Worm (Caenorhabditis elegans): ENCODE results near the gene C54F6.3.

C54F6.3 gene

ce11 chrV:7532947-7533346 is at the start of gene C54F6.3:
TSS of gene C54F6.3 (plus strand) at chrV:7533247.
- no peak for TF ChIP-seq zfh-2 (GFP tag; conservative IDR thresholded peaks at IDR 0.05)
- no peak for TF ChIP-seq attf-5 (GFP tag; optimal IDR thresholded peaks at IDR 0.05)
- TF ChIP-seq snpc-4 (GFP tag; optimal IDR thresholded peaks at IDR 0.05), result no peak
- no peak for TF ChIP-seq snpc-4 (tag; optimal IDR thresholded peaks at IDR 0.05)

ce11 chrV:7485000-7485399 is 48.0 kb upstream of the C54F6.3 start, which contains the start of gene srbc-8:
TSS of gene srbc-8 (minus strand) at chrV:7485100.
- TF ChIP-seq snpc-3.4 (tag; optimal IDR thresholded peaks at IDR 0.05), result no peak
- no peak for TF ChIP-seq bed-1 (GFP tag; IDR thresholded peaks at IDR 0.05)
- TF ChIP-seq ztf-25 (GFP tag; IDR thresholded peaks at IDR 0.05), result no peak
- TF ChIP-seq Y56A3A.18 (GFP tag; IDR thresholded peaks at IDR 0.05), result no peak
- no peak for TF ChIP-seq unc-62 (GFP tag; optimal IDR thresholded peaks at IDR 0.05)
- TF ChIP-seq somi-1 (GFP tag; optimal IDR thresholded peaks at IDR 0.05), result no peak
- no peak for TF ChIP-seq snpc-4 (GFP tag; optimal IDR thresholded peaks at IDR 0.05)
- no peak for TF ChIP-seq snpc-4 (tag; optimal IDR thresholded peaks at IDR 0.05)
- no peak for TF ChIP-seq snpc-1.3 (tag; optimal IDR thresholded peaks at IDR 0.05; ENCODE audit: insufficient read depth)
- TF ChIP-seq mel-28 (tag; optimal IDR thresholded peaks at IDR 0.05; ENCODE audit: borderline replicate concordance), result no peak
- TF ChIP-seq B0019.2 (GFP tag; conservative IDR thresholded peaks at IDR 0.05), result no peak

ce11 chrV:7487518-7487917 is 45.5 kb upstream of the C54F6.3 start, which contains the start of gene srbc-7:
TSS of gene srbc-7 (minus strand) at chrV:7487618.
- TF ChIP-seq ztf-22 (GFP tag; optimal IDR thresholded peaks at IDR 0.05), result no peak
- no peak for TF ChIP-seq ets-4 (GFP tag; optimal IDR thresholded peaks at IDR 0.05)
- TF ChIP-seq madf-8 (GFP tag; conservative IDR thresholded peaks at IDR 0.05), result no peak
- TF ChIP-seq F52B5.7 (tag; optimal IDR thresholded peaks at IDR 0.05), result no peak
- no peak for TF ChIP-seq Y95B8A.8 (GFP tag; IDR thresholded peaks at IDR 0.05)
- TF ChIP-seq F57A8.1 (GFP tag; optimal IDR thresholded peaks at IDR 0.05), result no peak
- TF ChIP-seq F49E8.2 (tag; optimal IDR thresholded peaks at IDR 0.05; ENCODE audit: insufficient read depth), result no peak
- TF ChIP-seq lir-1 (GFP tag; conservative IDR thresholded peaks at IDR 0.05), result no peak
- no peak for TF ChIP-seq F10E7.11 (tag; optimal IDR thresholded peaks at IDR 0.05)
- TF ChIP-seq bed-1 (GFP tag; IDR thresholded peaks at IDR 0.05), result no peak
- no peak for TF ChIP-seq hsf-1 (GFP tag; IDR thresholded peaks at IDR 0.05)
- TF ChIP-seq nfya-1 (tag; optimal IDR thresholded peaks at IDR 0.05; ENCODE audit: borderline replicate concordance, insufficient read depth), result no peak
- TF ChIP-seq lin-26 (GFP tag; IDR thresholded peaks at IDR 0.05), result no peak
- TF ChIP-seq F39B2.1 (GFP tag; IDR thresholded peaks at IDR 0.05), result no peak

- TF ChIP-seq nhr-120 (GFP tag; IDR thresholded peaks at IDR 0.05), result no peak
- no peak for TF ChIP-seq nfya-1 (tag; optimal IDR thresholded peaks at IDR 0.05; ENCODE audit: borderline replicate concordance, insufficient read depth)
Observed at ce11 chrV:7490340-7490739, 42.7 kb upstream of the C54F6.3 start, which contains the start of gene srbc-9. TSS of gene srbc-9 (minus strand) at chrV:7490440.

- TF ChIP-seq madf-3 (GFP tag; IDR thresholded peaks at IDR 0.05) (no peak), nhr-27 (tag; optimal IDR thresholded peaks at IDR 0.05) (no peak), F23B12.7 (tag; optimal IDR thresholded peaks at IDR 0.05; ENCODE audit: insufficient read depth) (no peak), hlh-12 (tag; optimal IDR thresholded peaks at IDR 0.05) (no peak), him-1 (tag; optimal IDR thresholded peaks at IDR 0.05) (no peak), rec-8 (tag; optimal IDR thresholded peaks at IDR 0.05) (no peak), lin-35 (GFP tag; optimal IDR thresholded peaks at IDR 0.05) (no peak), dpff-1 (tag; optimal IDR thresholded peaks at IDR 0.05) (no peak), madf-10 (tag; optimal IDR thresholded peaks at IDR 0.05) (no peak)
Observed at ce11 chrV:7492924-7493323, 40.1 kb upstream of the C54F6.3 start, which contains the start of gene srbc-10. TSS of gene srbc-10 (minus strand) at chrV:7493024.
